Fruit fly (Drosophila melanogaster) whole organism: ENCODE data around the gene Rh5.
A peak's percentile ranks its signal among the peaks of the same experiment; 100 is the strongest.

Experiments used
- CG8478 ChIP-seq: fragments of >200 bp; optimal IDR thresholded peaks from 2 replicates; lab custom pipeline; 2018; ENCODE audit warnings: inconsistent platforms
- Dll ChIP-seq: fragments of >200 bp; optimal IDR thresholded peaks from 2 replicates; lab custom pipeline; 2017
- EcR ChIP-seq, 2 experiments: fragments of >200 bp; optimal IDR thresholded peaks; 2 replicates each; lab custom pipeline; 2017; ENCODE audit warnings: missing biosample characterization in 2 of 2, missing genetic modification characterization in 2 of 2, missing genetic modification reagents in 2 of 2
- pan ChIP-seq: fragments of >200 bp; optimal IDR thresholded peaks from 2 replicates; lab custom pipeline; 2017
- psq ChIP-seq: fragments of >200 bp; optimal IDR thresholded peaks from 2 replicates; lab custom pipeline; 2017
- usp ChIP-seq: fragments of >200 bp; optimal IDR thresholded peaks from 2 replicates; lab custom pipeline; 2017; ENCODE audit warnings: missing biosample characterization, missing genetic modification characterization, mixed read lengths

The Rh5 gene

DNA sequence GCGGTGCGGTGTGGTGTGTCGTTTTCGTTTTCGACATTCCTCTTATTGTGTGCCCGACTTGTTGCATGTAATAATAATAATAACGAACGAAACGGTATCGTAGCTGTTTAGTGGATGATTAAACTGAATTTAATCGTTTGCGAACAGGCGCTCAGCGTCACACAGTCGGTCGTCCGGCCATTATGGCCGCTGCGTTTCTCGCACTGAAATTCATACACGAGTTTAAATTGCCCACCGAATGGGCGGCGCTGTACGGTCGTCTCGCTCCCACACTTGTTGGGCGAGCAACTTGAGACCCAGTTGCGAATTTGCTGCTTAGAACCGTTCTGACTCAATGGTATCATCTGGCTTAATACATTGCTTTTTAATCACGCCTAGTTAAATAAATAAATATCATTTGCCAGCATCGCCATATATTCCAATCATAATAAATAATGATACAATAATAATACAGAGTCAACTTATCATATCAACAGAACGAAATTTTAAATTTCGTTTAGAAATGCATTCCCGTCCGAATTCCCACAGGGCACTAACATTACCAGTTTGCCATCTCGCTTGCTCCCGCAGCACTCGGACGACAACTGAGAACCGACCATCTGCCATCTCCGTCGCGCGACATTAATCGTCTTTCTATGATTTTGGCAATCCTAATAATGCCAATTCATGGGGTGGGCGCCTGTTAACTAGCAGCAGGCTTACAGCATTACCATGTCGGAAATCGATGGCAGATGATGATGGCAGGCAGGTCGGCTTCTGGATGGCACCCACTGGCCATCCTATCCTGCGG is 3.1 kb downstream of the Rh5 start:
- no peak for TF ChIP-seq EcR (GFP tag; optimal IDR thresholded peaks at IDR 0.05; lab: Kevin White, UChicago)
- TF ChIP-seq CG8478 (lab: Kevin White, UChicago) = peak; percentile 79
- TF ChIP-seq pan (lab: Kevin White, UChicago) = no peak
- TF ChIP-seq usp (GFP tag; lab: Kevin White, UChicago) = no peak
- peak; percentile 65 for TF ChIP-seq Dll (lab: Kevin White, UChicago)

DNA sequence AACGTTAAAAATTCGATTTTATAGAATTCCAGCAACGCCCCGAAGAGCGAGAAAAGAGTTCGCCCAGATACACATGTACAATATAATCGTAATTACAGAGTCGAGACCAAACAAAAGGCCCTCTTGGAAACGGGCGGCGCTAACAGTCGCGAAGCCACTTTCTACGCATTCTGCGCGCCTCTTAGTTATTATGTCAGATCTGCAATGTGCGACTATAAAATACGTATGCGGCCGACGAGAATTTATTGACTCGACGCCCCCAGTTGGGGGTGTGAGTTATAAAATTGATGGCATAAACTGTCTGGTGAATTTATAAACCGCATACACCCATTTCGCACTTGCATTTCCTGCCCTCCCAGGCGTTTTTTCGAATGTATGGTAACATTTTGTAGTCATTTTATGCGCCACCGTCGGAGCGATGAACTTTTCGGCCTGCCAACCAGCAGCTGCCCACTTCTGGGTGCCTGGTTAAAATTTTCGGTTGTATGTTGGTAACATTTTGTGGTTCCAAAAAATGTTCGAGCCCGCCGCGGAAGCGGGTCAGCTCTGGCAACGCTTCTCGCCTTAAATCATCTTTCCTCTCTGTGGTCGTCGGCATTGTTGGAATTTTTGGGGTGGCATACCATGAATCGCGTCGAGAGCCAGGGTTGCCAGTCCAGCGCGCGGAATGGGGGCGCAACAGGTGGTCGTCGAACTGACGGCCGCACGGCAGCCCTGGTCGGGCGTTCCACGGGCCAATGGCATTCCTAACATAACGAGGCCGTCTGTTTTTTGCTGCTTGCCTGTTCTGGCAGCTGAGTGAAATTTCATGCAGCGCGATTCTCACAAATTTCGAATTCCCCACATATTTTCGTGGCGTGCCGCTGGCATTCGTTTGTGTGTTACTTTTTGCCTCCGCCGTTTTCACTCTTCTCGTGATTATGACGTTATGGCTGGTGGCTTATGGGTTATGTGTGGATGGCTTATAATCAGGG is 4.0 kb downstream of the Rh5 start:
- TF ChIP-seq psq (lab: Kevin White, UChicago) (no peak), Dll (lab: Kevin White, UChicago) (peak; percentile 42), EcR (GFP tag; optimal IDR thresholded peaks at IDR 0.05; lab: Kevin White, UChicago) (peak; percentile 96 to 98), pan (lab: Kevin White, UChicago) (no peak)

DNA sequence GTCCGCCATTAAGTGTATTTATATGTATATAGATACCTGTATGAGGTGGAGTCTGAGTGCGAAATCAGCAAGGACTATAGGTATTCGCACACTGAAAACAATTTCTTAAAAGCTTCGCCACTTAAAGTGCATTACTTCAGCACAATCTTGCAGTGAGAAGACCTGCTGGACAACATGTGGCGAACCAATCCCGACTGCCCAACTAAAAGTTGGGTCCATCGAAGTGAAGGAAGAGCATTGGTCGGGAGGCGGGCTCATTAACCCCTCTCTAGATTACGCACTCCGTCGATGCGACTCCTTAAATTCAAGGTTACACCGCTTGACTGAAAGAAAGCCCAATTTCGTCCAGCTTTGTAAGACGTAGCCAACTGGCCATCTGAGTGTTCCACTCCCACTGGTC is 5.3 kb downstream of the Rh5 start:
- no peak for TF ChIP-seq CG8478 (lab: Kevin White, UChicago)
- no peak for TF ChIP-seq pan (lab: Kevin White, UChicago)
- no peak for TF ChIP-seq usp (GFP tag; lab: Kevin White, UChicago)
- TF ChIP-seq EcR (GFP tag; optimal IDR thresholded peaks at IDR 0.05; lab: Kevin White, UChicago) = peak in 1 of 2 experiments; percentile 52

DNA sequence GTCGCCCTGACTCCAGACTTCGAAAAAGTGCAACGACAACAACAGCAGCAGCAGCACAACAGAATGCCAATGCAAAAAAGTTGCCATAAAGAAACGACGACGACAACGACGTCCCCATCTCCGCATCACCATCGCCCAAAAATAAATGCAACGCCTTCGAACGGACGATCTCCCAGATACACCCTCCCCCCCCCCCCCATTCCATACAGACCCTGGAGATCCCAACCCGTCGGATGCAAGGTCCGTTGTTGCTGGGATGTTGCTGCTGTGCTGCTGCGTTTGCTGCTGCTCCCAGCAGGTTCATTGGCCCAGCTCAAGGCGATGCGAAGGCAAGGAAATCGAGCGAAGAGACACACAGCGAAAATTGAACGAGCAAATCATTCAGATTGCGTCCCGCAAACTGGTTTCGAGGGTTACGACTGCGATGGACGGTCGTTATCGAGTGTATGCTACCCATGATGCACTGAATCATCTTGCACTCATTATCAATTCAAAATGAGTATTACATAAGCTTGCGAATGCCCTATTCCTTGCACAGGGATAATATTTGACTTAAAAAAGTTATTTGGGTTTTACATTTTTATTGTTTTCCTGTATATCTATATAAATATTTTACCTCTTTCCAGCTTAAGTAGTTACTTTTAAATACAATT is 5.9 kb downstream of the Rh5 start:
- TF ChIP-seq EcR (GFP tag; optimal IDR thresholded peaks at IDR 0.05; lab: Kevin White, UChicago) (peak in 1 of 2 experiments; percentile 97), usp (GFP tag; lab: Kevin White, UChicago) (no peak)

DNA sequence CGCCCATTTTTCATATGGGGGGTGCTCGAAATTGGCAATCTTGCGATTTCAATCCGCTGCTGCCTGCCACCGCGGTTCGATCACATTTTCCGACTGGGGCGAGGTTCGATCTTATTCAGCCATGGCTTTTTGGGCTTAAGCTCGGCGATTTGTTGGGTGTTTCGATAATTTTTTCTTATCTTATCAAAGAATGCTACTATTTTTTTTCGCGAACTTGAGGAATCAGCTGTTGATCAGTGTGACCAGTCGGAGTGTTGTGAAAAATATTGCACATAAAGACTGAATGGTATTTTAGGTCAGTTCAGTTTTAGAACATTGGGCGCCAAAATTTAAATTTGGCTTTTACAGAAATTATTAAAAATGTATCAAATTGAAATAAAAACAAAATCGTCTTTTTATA is 12.8 kb downstream of the Rh5 start, which contains the start of gene Wdr81:
Wdr81 (minus strand) TSS at position 226 of the 400 bp plus-strand sequence.
- TF ChIP-seq EcR (GFP tag; optimal IDR thresholded peaks at IDR 0.05; lab: Kevin White, UChicago) = no peak

DNA sequence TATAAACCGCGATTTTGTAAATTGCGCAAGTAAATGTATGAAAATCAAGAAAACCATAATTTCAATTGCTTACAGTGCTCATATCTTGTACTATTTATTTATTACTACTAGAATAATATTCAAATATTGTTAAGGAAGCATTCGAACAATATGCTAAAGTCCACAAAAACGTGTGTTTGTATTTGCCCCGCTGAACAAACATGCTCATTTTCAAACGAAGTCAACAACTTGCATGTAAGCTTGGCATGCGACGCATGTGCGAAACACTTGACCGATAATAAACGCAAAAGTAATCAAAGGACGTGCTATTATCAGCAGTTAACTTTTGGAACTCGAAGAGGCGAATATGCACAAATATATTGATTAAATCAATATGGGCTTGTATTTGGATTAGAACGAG is 13.2 kb downstream of the Rh5 start:
- no peak for TF ChIP-seq pan (lab: Kevin White, UChicago)
- TF ChIP-seq usp (GFP tag; lab: Kevin White, UChicago) = no peak
- no peak for TF ChIP-seq psq (lab: Kevin White, UChicago)
- TF ChIP-seq CG8478 (lab: Kevin White, UChicago) = no peak
- no peak for TF ChIP-seq Dll (lab: Kevin White, UChicago)
- no peak for TF ChIP-seq EcR (GFP tag; optimal IDR thresholded peaks at IDR 0.05; lab: Kevin White, UChicago)

DNA sequence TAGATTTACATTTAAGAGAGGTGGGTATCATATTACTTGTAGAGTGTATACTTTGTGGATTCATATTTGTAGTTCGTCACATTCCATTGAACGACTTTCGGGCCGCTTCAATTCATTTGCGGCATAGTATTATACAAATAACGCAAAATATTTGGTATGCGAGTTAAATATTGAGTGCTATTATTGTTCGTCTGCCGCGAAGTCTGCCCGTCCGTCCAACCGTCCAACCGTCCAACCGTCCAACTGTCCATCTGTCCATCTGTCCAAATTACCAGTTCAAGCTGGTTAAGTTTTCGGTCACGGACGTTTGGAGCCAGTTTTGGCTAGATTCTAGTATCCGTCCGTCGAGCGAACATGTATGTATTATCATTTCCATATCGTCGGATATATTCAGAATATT is 16.2 kb downstream of the Rh5 start:
- no peak for TF ChIP-seq Dll (lab: Kevin White, UChicago)
- TF ChIP-seq usp (GFP tag; lab: Kevin White, UChicago) = no peak
- TF ChIP-seq psq (lab: Kevin White, UChicago) = no peak
- no peak for TF ChIP-seq EcR (GFP tag; optimal IDR thresholded peaks at IDR 0.05; lab: Kevin White, UChicago)
- no peak for TF ChIP-seq pan (lab: Kevin White, UChicago)
- TF ChIP-seq CG8478 (lab: Kevin White, UChicago) = no peak

DNA sequence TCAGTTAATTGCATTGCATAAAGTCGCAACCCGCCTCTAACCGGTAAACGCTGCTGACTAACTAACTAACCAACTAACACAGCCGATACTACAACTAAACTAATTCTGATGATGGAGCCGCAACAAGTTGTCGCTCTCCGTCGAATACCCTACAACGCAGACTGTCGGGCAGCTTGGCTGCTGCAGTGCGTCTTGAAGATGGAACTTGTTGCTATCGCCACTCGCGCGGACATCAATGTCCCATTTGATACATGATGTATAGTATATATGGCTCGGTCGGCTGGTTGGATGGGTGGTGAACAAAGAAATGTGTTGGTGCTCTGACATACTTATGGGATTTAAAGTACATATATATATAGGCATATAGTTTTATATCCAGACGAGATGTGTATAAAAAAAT is 17.6 kb downstream of the Rh5 start:
- TF ChIP-seq EcR (GFP tag; optimal IDR thresholded peaks at IDR 0.05; lab: Kevin White, UChicago) = no peak
- TF ChIP-seq psq (lab: Kevin White, UChicago) = no peak
- no peak for TF ChIP-seq CG8478 (lab: Kevin White, UChicago)
- TF ChIP-seq pan (lab: Kevin White, UChicago) = no peak
- TF ChIP-seq usp (GFP tag; lab: Kevin White, UChicago) = no peak
- TF ChIP-seq Dll (lab: Kevin White, UChicago) = no peak

DNA sequence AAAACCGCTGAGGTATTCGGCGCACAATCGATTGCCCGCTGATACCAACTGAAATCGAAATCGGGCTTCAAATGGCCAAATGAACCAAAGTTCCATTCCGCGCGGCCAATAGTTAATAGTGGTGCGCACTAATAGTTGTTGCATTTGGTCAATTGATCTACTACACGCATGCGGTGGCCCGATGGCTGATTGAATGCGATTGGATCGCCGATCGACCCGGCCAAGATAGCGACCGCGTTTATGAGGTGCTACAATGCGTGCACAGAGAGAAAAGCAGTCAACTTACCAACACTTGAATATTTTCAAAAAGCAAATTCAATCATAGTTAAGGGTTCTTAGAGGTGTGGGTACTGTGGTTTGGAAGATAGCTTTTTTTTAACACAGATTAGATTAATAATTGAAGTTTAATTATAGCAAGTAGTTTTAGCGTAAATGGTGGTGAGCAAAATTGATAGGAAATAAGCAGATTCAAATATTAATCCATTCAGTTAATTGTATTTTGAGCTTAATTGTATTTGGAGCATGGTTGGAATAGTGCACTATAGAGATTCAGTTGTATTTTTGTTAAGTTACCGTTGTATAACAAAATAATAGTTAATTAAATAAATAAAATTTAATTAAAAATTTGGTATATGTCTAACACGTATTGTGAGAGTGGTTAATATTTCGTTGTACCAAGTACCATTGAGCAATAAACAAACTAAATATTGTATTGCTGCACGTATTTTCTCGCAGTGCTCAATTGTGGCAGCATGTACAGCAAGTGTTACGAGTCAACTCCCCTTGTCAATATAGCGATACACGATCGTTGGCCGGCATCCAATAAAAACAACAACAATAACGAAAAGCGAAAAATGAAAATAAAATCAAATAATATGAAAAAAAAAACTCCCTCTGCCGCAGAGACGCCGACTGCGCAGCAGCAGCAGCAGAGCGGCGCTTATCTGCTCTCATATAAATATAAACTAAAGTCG is 18.8 kb downstream of the Rh5 start:
- TF ChIP-seq EcR (GFP tag; optimal IDR thresholded peaks at IDR 0.05; lab: Kevin White, UChicago) (no peak), CG8478 (lab: Kevin White, UChicago) (no peak)

DNA sequence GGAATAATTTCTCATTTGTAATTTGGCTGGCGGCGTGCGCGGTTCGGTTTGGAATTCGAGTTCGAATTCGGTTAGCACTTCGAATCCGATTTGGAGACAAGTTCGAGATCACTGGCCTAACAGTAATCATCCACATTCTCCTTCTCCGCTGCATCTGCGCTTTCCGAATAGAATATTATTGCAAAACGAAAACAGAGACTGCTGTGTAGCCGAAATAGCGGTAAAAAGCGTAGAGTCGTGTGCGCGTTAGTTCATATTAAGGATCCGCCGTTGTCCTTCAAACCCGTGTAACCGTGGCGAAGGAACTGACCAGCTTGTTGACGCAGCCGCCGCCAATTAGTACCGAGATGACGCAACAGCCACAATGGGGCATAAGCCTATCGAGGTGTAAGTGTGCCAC is 19.5 kb downstream of the Rh5 start, which contains the start of gene dmGlut:
dmGlut (plus strand) TSS at position 4 of the 400 bp plus-strand sequence.
- TF ChIP-seq usp (GFP tag; lab: Kevin White, UChicago) (no peak), Dll (lab: Kevin White, UChicago) (no peak), CG8478 (lab: Kevin White, UChicago) (no peak)
